Fruit fly (Drosophila melanogaster): ENCODE measurements around the gene Him.

DNA sequence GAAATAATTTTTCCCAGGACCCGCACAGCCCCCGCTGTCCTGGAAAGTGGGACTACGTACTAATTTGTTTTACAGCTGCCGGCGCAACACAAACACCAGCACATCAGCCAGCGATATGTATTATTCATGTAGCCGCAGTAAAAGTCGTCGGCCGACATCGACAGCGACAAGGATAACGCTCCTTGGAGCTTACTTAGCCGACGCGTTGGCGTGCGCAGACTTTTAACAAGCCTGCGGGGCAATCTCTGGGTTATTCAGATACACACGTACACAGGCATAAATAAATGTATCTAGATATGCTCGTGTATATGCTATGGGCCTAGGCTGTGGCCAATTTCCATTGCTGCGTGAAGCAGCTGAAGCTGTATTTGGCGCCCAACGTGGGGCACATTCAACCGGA, 11.6 kb upstream of the Him start:
- TF ChIP-seq psq (optimal IDR thresholded peaks at IDR 0.05) (no peak), usp (GFP tag; optimal IDR thresholded peaks at IDR 0.05) (no peak), pan (optimal IDR thresholded peaks at IDR 0.05) (no peak)
